Worm (Caenorhabditis elegans) whole organism, early embryonic: Measurements from ENCODE around the gene kat-1.

Experiments used
- B0310.2 ChIP-seq: sonication (generic microtip); optimal IDR thresholded peaks from 2 replicates; lab custom pipeline; 2016; ENCODE audit warnings: mild to moderate bottlenecking, missing genetic modification characterization, missing compliant biosample characterization
- ama-1 ChIP-seq: fragments of 150-350 bp; optimal IDR thresholded peaks from 2 replicates; lab custom pipeline; 2014
- ets-7 ChIP-seq: sonication (generic microtip); optimal IDR thresholded peaks from 2 replicates; lab custom pipeline; 2016; ENCODE audit warnings: missing genotype, missing genetic modification characterization, missing compliant biosample characterization
- flt-1 ChIP-seq: fragments of 200-800 bp; sonication (Bioruptor generic); IDR thresholded peaks from 2 replicates; pipeline ENCODE4 v1.3.6; 2022; ENCODE audit warnings: missing genetic modification characterization, missing compliant biosample characterization

DNA sequence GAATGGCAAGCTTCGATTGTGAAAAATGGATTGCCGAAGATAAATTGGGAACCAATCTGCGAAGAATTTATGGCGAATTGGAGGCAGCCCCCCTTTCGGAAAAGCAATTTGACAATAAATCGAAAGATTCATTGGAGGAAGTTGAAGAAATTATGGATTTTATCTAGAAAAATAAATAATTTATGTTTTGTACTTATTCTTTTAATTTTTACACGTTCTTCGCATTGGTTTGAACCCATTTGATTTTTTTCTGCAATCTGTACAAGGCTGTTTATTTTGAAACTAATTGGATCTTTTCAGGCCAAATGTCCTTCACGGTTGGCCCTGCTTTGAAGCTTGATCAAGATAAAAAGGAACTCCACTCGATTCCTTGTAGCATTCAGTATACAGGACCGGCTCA lies 20.6 kb upstream of the kat-1 start, which contains the start of gene ZK1127.13:
- no peak for TF ChIP-seq B0310.2 (tag; lab: Kevin White, UChicago)
- no peak for TF ChIP-seq flt-1 (GFP tag; lab: Robert Waterston, UW)
- no peak for TF ChIP-seq ama-1 (lab: Kevin White, UChicago)
- no peak for TF ChIP-seq ets-7 (tag; lab: Kevin White, UChicago)
